Fruit fly (Drosophila melanogaster) whole organism, embryonic: ENCODE results near the gene CG13930.
A peak's percentile ranks its signal among the peaks of the same experiment; 100 is the strongest.

Source experiments
- Atf6 ChIP-seq: fragments of 200-800 bp; sonication (Bioruptor generic); IDR thresholded peaks from 2 replicates; pipeline ENCODE4 v1.3.6; 2022; ENCODE audit warnings: missing biosample characterization, missing genetic modification characterization
- CG10267 ChIP-seq: fragments of 200-800 bp; sonication (Bioruptor generic); optimal IDR thresholded peaks from 2 replicates; lab custom pipeline; 2018; ENCODE audit warnings: missing biosample characterization, mild to moderate bottlenecking, missing genetic modification characterization, moderate library complexity
- CG13287 ChIP-seq: fragments of 200-800 bp; sonication (Bioruptor generic); IDR thresholded peaks from 2 replicates; pipeline ENCODE4 v1.3.6; 2022; ENCODE audit warnings: missing biosample characterization, missing genetic modification characterization; ENCODE audit not compliant: partially characterized antibody
- CG14441 ChIP-seq: fragments of 200-800 bp; sonication (Bioruptor generic); IDR thresholded peaks from 2 replicates; pipeline ENCODE4 v1.3.6; 2022; ENCODE audit warnings: missing biosample characterization, missing genetic modification characterization
- CG14710 ChIP-seq: fragments of 200-800 bp; sonication (Bioruptor generic); optimal IDR thresholded peaks from 3 replicates; lab custom pipeline; 2019; ENCODE audit warnings: missing biosample characterization, mild to moderate bottlenecking, missing genetic modification characterization, moderate library complexity
- CG15514 ChIP-seq: fragments of 200-800 bp; sonication (Bioruptor generic); optimal IDR thresholded peaks from 3 replicates; lab custom pipeline; 2017; ENCODE audit warnings: missing biosample characterization, missing genetic modification characterization, mild to moderate bottlenecking, moderate library complexity, missing genetic modification reagents
- CG17912 ChIP-seq: fragments of 200-800 bp; sonication (Bioruptor generic); optimal IDR thresholded peaks from 2 replicates; lab custom pipeline; 2018; ENCODE audit warnings: missing biosample characterization, mild to moderate bottlenecking, missing genetic modification characterization
- CG2116 ChIP-seq: fragments of 200-800 bp; sonication (Bioruptor generic); optimal IDR thresholded peaks from 3 replicates; lab custom pipeline; 2018; ENCODE audit warnings: missing biosample characterization, mild to moderate bottlenecking, missing genetic modification characterization
- CG2120 ChIP-seq: fragments of 200-800 bp; sonication (Bioruptor generic); optimal IDR thresholded peaks from 3 replicates; lab custom pipeline; 2016; ENCODE audit warnings: missing biosample characterization, missing genetic modification characterization
- CG30020 ChIP-seq: fragments of 200-800 bp; optimal IDR thresholded peaks from 2 replicates; lab custom pipeline; 2019; ENCODE audit warnings: missing biosample characterization, mild to moderate bottlenecking, missing genetic modification characterization, moderate library complexity
- CG31388 ChIP-seq: fragments of 200-800 bp; sonication (Bioruptor generic); optimal IDR thresholded peaks from 2 replicates; lab custom pipeline; 2016; ENCODE audit warnings: missing biosample characterization, missing genetic modification characterization
- CG34224 ChIP-seq: fragments of 200-800 bp; sonication (Bioruptor generic); IDR thresholded peaks from 3 replicates; pipeline ENCODE4 v1.3.6; 2022; ENCODE audit warnings: missing biosample characterization, missing genetic modification characterization; ENCODE audit not compliant: partially characterized antibody
- CG34376 ChIP-seq: fragments of 200-800 bp; sonication (Bioruptor generic); optimal IDR thresholded peaks from 2 replicates; lab custom pipeline; 2018; ENCODE audit warnings: missing biosample characterization, mild to moderate bottlenecking, missing genetic modification characterization
- CG4282 ChIP-seq: fragments of 200-800 bp; sonication (Bioruptor generic); optimal IDR thresholded peaks from 2 replicates; lab custom pipeline; 2016; ENCODE audit warnings: missing biosample characterization, missing genetic modification characterization
- CG4617 ChIP-seq: fragments of 200-800 bp; sonication (Bioruptor generic); optimal IDR thresholded peaks from 3 replicates; lab custom pipeline; 2016; ENCODE audit warnings: missing biosample characterization, missing genetic modification characterization, borderline replicate concordance
- CG4730 ChIP-seq: fragments of 200-800 bp; sonication (Bioruptor generic); IDR thresholded peaks from 2 replicates; pipeline ENCODE4 v1.3.6; 2022; ENCODE audit warnings: missing biosample characterization, missing genetic modification characterization
- CG8388 ChIP-seq: fragments of 200-800 bp; sonication (Bioruptor generic); optimal IDR thresholded peaks from 2 replicates; lab custom pipeline; 2019; ENCODE audit warnings: missing biosample characterization, mild to moderate bottlenecking, missing genetic modification characterization, moderate library complexity
- CG9437 ChIP-seq: fragments of 200-800 bp; sonication (Bioruptor generic); optimal IDR thresholded peaks from 2 replicates; lab custom pipeline; 2018; ENCODE audit warnings: missing biosample characterization, mild to moderate bottlenecking, missing genetic modification characterization
- CG9727 ChIP-seq: fragments of 200-800 bp; sonication (Bioruptor generic); optimal IDR thresholded peaks from 3 replicates; lab custom pipeline; 2017; ENCODE audit warnings: missing biosample characterization, mild to moderate bottlenecking, missing genetic modification characterization
- CG9797 ChIP-seq: fragments of 200-800 bp; sonication (Bioruptor generic); optimal IDR thresholded peaks from 3 replicates; lab custom pipeline; 2018; ENCODE audit warnings: missing biosample characterization, mild to moderate bottlenecking, missing genetic modification characterization
- D19B ChIP-seq: fragments of 200-800 bp; sonication (Bioruptor generic); optimal IDR thresholded peaks from 2 replicates; lab custom pipeline; 2017; ENCODE audit warnings: missing biosample characterization, mild to moderate bottlenecking, missing genetic modification characterization
- E2f2 ChIP-seq: fragments of 200-800 bp; sonication (Bioruptor generic); IDR thresholded peaks from 2 replicates; pipeline ENCODE4 v1.3.6; 2022; ENCODE audit warnings: missing biosample characterization, missing genetic modification characterization
- HmgZ ChIP-seq: fragments of 200-800 bp; sonication (Bioruptor generic); optimal IDR thresholded peaks from 2 replicates; lab custom pipeline; 2018; ENCODE audit warnings: missing biosample characterization, mild to moderate bottlenecking, missing genetic modification characterization
- Hr3 ChIP-seq: fragments of 200-800 bp; sonication (Bioruptor generic); optimal IDR thresholded peaks from 3 replicates; lab custom pipeline; 2016; ENCODE audit warnings: missing biosample characterization, missing genetic modification characterization
- Hr78 ChIP-seq, 2 experiments: fragments of 200-800 bp in 1 of 2; fragments of >200 bp in 1 of 2; sonication (Bioruptor generic) in 1 of 2; optimal IDR thresholded peaks; 2 replicates each; lab custom pipeline; 2017 to 2019; ENCODE audit warnings: missing biosample characterization in 2 of 2, missing genetic modification characterization in 2 of 2, mild to moderate bottlenecking in 1 of 2, moderate library complexity in 1 of 2
- MBD-R2 ChIP-seq: fragments of 200-800 bp; sonication (Bioruptor generic); IDR thresholded peaks from 2 replicates; pipeline ENCODE4 v1.3.6; 2022; ENCODE audit warnings: missing biosample characterization, missing genetic modification characterization
- Mad ChIP-seq: fragments of 200-800 bp; sonication (Bioruptor generic); optimal IDR thresholded peaks from 2 replicates; lab custom pipeline; 2016; ENCODE audit warnings: missing biosample characterization, missing genetic modification characterization
- Max ChIP-seq: fragments of 200-800 bp; sonication (Bioruptor generic); optimal IDR thresholded peaks from 2 replicates; lab custom pipeline; 2016; ENCODE audit warnings: missing biosample characterization, mild to moderate bottlenecking, missing genetic modification characterization
- Myb ChIP-seq: fragments of 200-800 bp; sonication (Bioruptor generic); optimal IDR thresholded peaks from 2 replicates; lab custom pipeline; 2016; ENCODE audit warnings: missing biosample characterization, missing genetic modification characterization
- NC2β ChIP-seq: fragments of 200-800 bp; sonication (Bioruptor generic); optimal IDR thresholded peaks from 2 replicates; lab custom pipeline; 2016; ENCODE audit warnings: missing biosample characterization, missing genetic modification characterization
- NFAT ChIP-seq: fragments of 200-800 bp; sonication (Bioruptor generic); IDR thresholded peaks from 2 replicates; pipeline ENCODE4 v1.3.6; 2022; ENCODE audit warnings: missing biosample characterization, missing genetic modification characterization
- Nf-YC ChIP-seq: fragments of 200-800 bp; optimal IDR thresholded peaks from 3 replicates; lab custom pipeline; 2019; ENCODE audit warnings: missing biosample characterization, mild to moderate bottlenecking, missing genetic modification characterization, moderate library complexity
- PHDP ChIP-seq: fragments of 200-800 bp; sonication (Bioruptor generic); optimal IDR thresholded peaks from 3 replicates; lab custom pipeline; 2018; ENCODE audit warnings: missing biosample characterization, mild to moderate bottlenecking, missing genetic modification characterization, moderate library complexity
- Scr ChIP-seq: fragments of 200-800 bp; sonication (Bioruptor generic); IDR thresholded peaks from 2 replicates; pipeline ENCODE4 v1.3.6; 2022; ENCODE audit warnings: missing biosample characterization, missing genetic modification characterization; ENCODE audit not compliant: partially characterized antibody
- Tbp ChIP-seq: fragments of >200 bp; optimal IDR thresholded peaks from 2 replicates; lab custom pipeline; 2018; ENCODE audit warnings: missing biosample characterization, missing genetic modification characterization
- YL-1 ChIP-seq: fragments of 200-800 bp; sonication (Bioruptor generic); optimal IDR thresholded peaks from 3 replicates; lab custom pipeline; 2017; ENCODE audit warnings: missing biosample characterization, mild to moderate bottlenecking, missing genetic modification characterization
- bbx ChIP-seq: fragments of 200-800 bp; sonication (Bioruptor generic); IDR thresholded peaks from 2 replicates; pipeline ENCODE4 v1.3.6; 2022; ENCODE audit warnings: missing biosample characterization, missing genetic modification characterization; ENCODE audit not compliant: partially characterized antibody
- cad ChIP-seq: fragments of >200 bp; optimal IDR thresholded peaks from 2 replicates; lab custom pipeline; 2017; ENCODE audit warnings: missing biosample characterization, missing genetic modification characterization
- chif ChIP-seq, 2 experiments: fragments of 200-800 bp; sonication (Bioruptor generic); optimal IDR thresholded peaks; 3 replicates each; lab custom pipeline; 2016; ENCODE audit warnings: missing biosample characterization in 2 of 2, missing genetic modification characterization in 2 of 2
- chinmo ChIP-seq: fragments of 200-800 bp; sonication (Bioruptor generic); IDR thresholded peaks from 4 replicates; pipeline ENCODE4 v1.3.6; 2022; ENCODE audit warnings: missing biosample characterization, missing genetic modification characterization; ENCODE audit not compliant: partially characterized antibody
- danr ChIP-seq: fragments of 200-800 bp; sonication (Bioruptor generic); IDR thresholded peaks from 2 replicates; pipeline ENCODE4 v1.3.6; 2022; ENCODE audit warnings: missing biosample characterization, missing genetic modification characterization
- hkb ChIP-seq, 2 experiments: fragments of 200-800 bp in 1 of 2; fragments of >200 bp in 1 of 2; sonication (Bioruptor generic) in 1 of 2; IDR thresholded peaks in 1 of 2; optimal IDR thresholded peaks in 1 of 2; 2 replicates each; pipeline versions ENCODE4 v1.3.6 to Lab custom; 2017 to 2022; ENCODE audit warnings: missing biosample characterization in 1 of 2, missing genetic modification characterization in 1 of 2
- pnt ChIP-seq: fragments of 200-800 bp; sonication (Bioruptor generic); optimal IDR thresholded peaks from 3 replicates; lab custom pipeline; 2016; ENCODE audit warnings: missing biosample characterization, missing genetic modification characterization
- pros ChIP-seq: fragments of 200-800 bp; sonication (Bioruptor generic); optimal IDR thresholded peaks from 3 replicates; lab custom pipeline; 2019; ENCODE audit warnings: missing biosample characterization, mild to moderate bottlenecking, missing genetic modification characterization, moderate library complexity
- pzg ChIP-seq: fragments of 200-800 bp; sonication (Bioruptor generic); optimal IDR thresholded peaks from 3 replicates; lab custom pipeline; 2018; ENCODE audit warnings: missing biosample characterization, mild to moderate bottlenecking, missing genetic modification characterization, moderate library complexity
- repo ChIP-seq: fragments of 200-800 bp; sonication (Bioruptor generic); optimal IDR thresholded peaks from 2 replicates; lab custom pipeline; 2016; ENCODE audit warnings: missing biosample characterization, missing genetic modification characterization
- sens ChIP-seq: fragments of 200-800 bp; sonication (Bioruptor generic); peaks from one replicate; lab custom pipeline; 2016; ENCODE audit warnings: missing biosample characterization, missing genetic modification characterization
- unc-4 ChIP-seq: fragments of 200-800 bp; sonication (Bioruptor generic); IDR thresholded peaks from 2 replicates; pipeline ENCODE4 v1.3.6; 2022; ENCODE audit warnings: missing biosample characterization, missing genetic modification characterization; ENCODE audit not compliant: partially characterized antibody
- usp ChIP-seq: fragments of >200 bp; optimal IDR thresholded peaks from 2 replicates; lab custom pipeline; 2017; ENCODE audit warnings: missing biosample characterization, missing genetic modification characterization

Gene CG13930

DNA sequence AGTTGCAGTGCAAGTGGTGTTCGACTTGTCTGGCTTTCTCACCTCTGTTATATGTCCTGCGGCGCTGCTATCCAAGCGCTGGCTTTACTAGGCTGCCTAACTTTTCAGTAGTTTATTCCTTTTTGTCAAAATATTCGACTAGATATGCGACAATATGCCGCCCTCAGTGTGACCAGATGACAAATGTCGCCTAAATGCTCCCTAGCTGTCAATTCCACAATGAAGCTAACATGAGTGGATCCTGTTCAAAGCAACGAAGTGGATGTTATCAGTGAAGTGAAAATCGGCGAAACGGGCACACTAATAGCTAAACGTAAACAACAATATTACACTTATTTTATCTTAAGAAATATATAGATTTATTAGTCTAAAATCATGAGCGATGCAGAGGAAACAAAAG is 7.7 kb downstream of the CG13930 start, which contains the start of the genes Srrm234 and CG7974:
Gene Srrm234 (minus strand): TSS at position 189 of the 400 bp plus-strand sequence.
Gene CG7974 (plus strand): TSS at position 263 of the 400 bp plus-strand sequence.
- TF ChIP-seq Tbp (no peak), CG17912 (GFP tag; lab: Kevin White, UChicago) (peak; percentile 2), CG30020 (tag; lab: Kevin White, UChicago) (no peak), Myb (GFP tag; lab: Kevin White, UChicago) (peak; percentile 7), CG8388 (GFP tag; lab: Kevin White, UChicago) (no peak), CG10267 (tag; lab: Kevin White, UChicago) (peak; percentile 37), pzg (GFP tag; lab: Kevin White, UChicago) (peak; percentile 85), CG9437 (peak; percentile 83), E2f2 (GFP tag; lab: Robert Waterston, UW) (peak; percentile 55), sens (GFP tag; lab: Kevin White, UChicago) (peak; percentile 54), CG31388 (GFP tag; lab: Kevin White, UChicago) (no peak), NC2β (GFP tag; lab: Kevin White, UChicago) (peak; percentile 14), danr (GFP tag; lab: Robert Waterston, UW) (no peak), chif (GFP tag; optimal IDR thresholded peaks at IDR 0.05; lab: Kevin White, UChicago) (no peak), unc-4 (GFP tag; lab: Robert Waterston, UW) (0 out of 2 replicates have a peak, but pooled peaks have one; percentile 19), MBD-R2 (GFP tag; lab: Robert Waterston, UW) (peak; percentile 93), Hr3 (GFP tag; lab: Kevin White, UChicago) (no peak), NFAT (GFP tag; lab: Robert Waterston, UW) (no peak), cad (GFP tag; lab: Kevin White, UChicago) (no peak), D19B (GFP tag; lab: Kevin White, UChicago) (no peak), CG14441 (GFP tag; lab: Robert Waterston, UW) (no peak), YL-1 (peak; percentile 66), Scr (GFP tag; lab: Robert Waterston, UW) (peak; percentile 34; the same call in 1 of the 2 replicates), PHDP (tag; lab: Kevin White, UChicago) (no peak), CG2120 (GFP tag; lab: Kevin White, UChicago) (no peak), Atf6 (no peak), hkb (optimal IDR thresholded peaks at IDR 0.05; lab: Kevin White, UChicago) (no peak), hkb (GFP tag; IDR thresholded peaks at IDR 0.05; lab: Robert Waterston, UW) (0 out of 2 replicates have a peak, but pooled peaks have one; percentile 25), CG4282 (no peak), Hr78 (GFP tag; optimal IDR thresholded peaks at IDR 0.05; lab: Kevin White, UChicago) (no peak), repo (GFP tag; lab: Kevin White, UChicago) (no peak), CG14710 (tag; lab: Kevin White, UChicago) (peak; percentile 49), Nf-YC (tag; lab: Kevin White, UChicago) (peak; percentile 13), CG9797 (peak; percentile 93), HmgZ (peak; percentile 20), CG4617 (GFP tag; lab: Kevin White, UChicago) (peak; percentile 78), CG34376 (GFP tag; lab: Kevin White, UChicago) (no peak), usp (no peak), pnt (GFP tag; lab: Kevin White, UChicago) (no peak), CG9727 (GFP tag; lab: Kevin White, UChicago) (no peak), pros (no peak), bbx (GFP tag; lab: Robert Waterston, UW) (peak; percentile 32; the same call in 1 of the 2 replicates), CG13287 (GFP tag; lab: Robert Waterston, UW) (peak; percentile 69), CG15514 (GFP tag; lab: Kevin White, UChicago) (peak; percentile 93), Max (GFP tag; lab: Kevin White, UChicago) (peak; percentile 3), Mad (GFP tag; lab: Kevin White, UChicago) (no peak), CG2116 (GFP tag; lab: Kevin White, UChicago) (peak; percentile 18), CG4730 (no peak), CG34224 (GFP tag; lab: Robert Waterston, UW) (peak; percentile 36; the same call in 1 of the 3 replicates), chinmo (0 out of 4 replicates have a peak, but pooled peaks have one; percentile 5)
